Fruit fly (Drosophila melanogaster) whole organism, embryonic: Measurements from ENCODE around the gene CG15528.
A peak's percentile ranks its signal among the peaks of the same experiment; 100 is the strongest.

Experiments used
- Blimp-1 ChIP-seq: fragments of 200-800 bp; sonication (Bioruptor generic); optimal IDR thresholded peaks from 3 replicates; lab custom pipeline; 2018; ENCODE audit warnings: missing biosample characterization, missing genetic modification characterization, mild to moderate bottlenecking, moderate library complexity, missing genetic modification reagents
- CG10654 ChIP-seq: fragments of 200-800 bp; sonication (Bioruptor generic); optimal IDR thresholded peaks from 2 replicates; lab custom pipeline; 2016; ENCODE audit warnings: missing biosample characterization, missing genetic modification characterization
- CG11085 ChIP-seq: fragments of 200-800 bp; sonication (Bioruptor generic); IDR thresholded peaks from 2 replicates; pipeline ENCODE4 v1.3.6; 2022; ENCODE audit warnings: missing biosample characterization, missing genetic modification characterization
- CG11093 ChIP-seq: fragments of 200-800 bp; sonication (Bioruptor generic); IDR thresholded peaks from 3 replicates; pipeline ENCODE4 v1.3.6; 2022; ENCODE audit warnings: missing biosample characterization, missing genetic modification characterization
- CG11723 ChIP-seq: fragments of 200-800 bp; sonication (Bioruptor generic); optimal IDR thresholded peaks from 2 replicates; lab custom pipeline; 2017; ENCODE audit warnings: missing biosample characterization, mild to moderate bottlenecking, missing genetic modification characterization
- CG12071 ChIP-seq: fragments of 200-800 bp; sonication (Bioruptor generic); optimal IDR thresholded peaks from 3 replicates; lab custom pipeline; 2018; ENCODE audit warnings: missing biosample characterization, mild to moderate bottlenecking, missing genetic modification characterization
- CG14965 ChIP-seq: fragments of 200-800 bp; sonication (Bioruptor generic); optimal IDR thresholded peaks from 2 replicates; lab custom pipeline; 2016; ENCODE audit warnings: missing biosample characterization, missing genetic modification characterization, borderline replicate concordance
- CG17385 ChIP-seq: fragments of 200-800 bp; sonication (Bioruptor generic); optimal IDR thresholded peaks from 3 replicates; lab custom pipeline; 2018; ENCODE audit warnings: missing biosample characterization, mild to moderate bottlenecking, missing genetic modification characterization
- CG2129 ChIP-seq: fragments of 200-800 bp; sonication (Bioruptor generic); IDR thresholded peaks from 2 replicates; pipeline ENCODE4 v1.3.6; 2022; ENCODE audit warnings: missing biosample characterization, missing genetic modification characterization; ENCODE audit not compliant: partially characterized antibody
- CG2889 ChIP-seq: fragments of 200-800 bp; sonication (Bioruptor generic); IDR thresholded peaks from 3 replicates; pipeline ENCODE4 v1.3.6; 2022; ENCODE audit warnings: missing biosample characterization, missing genetic modification characterization
- CG31388 ChIP-seq: fragments of 200-800 bp; sonication (Bioruptor generic); optimal IDR thresholded peaks from 2 replicates; lab custom pipeline; 2016; ENCODE audit warnings: missing biosample characterization, missing genetic modification characterization
- CG31441 ChIP-seq: fragments of 200-800 bp; sonication (Bioruptor generic); IDR thresholded peaks from 2 replicates; pipeline ENCODE4 v1.3.6; 2022; ENCODE audit warnings: missing biosample characterization, missing genetic modification characterization
- CG3163 ChIP-seq: fragments of 200-800 bp; sonication (Bioruptor generic); optimal IDR thresholded peaks from 3 replicates; lab custom pipeline; 2016; ENCODE audit warnings: missing biosample characterization, missing genetic modification characterization
- CG33213 ChIP-seq: fragments of 200-800 bp; sonication (Bioruptor generic); optimal IDR thresholded peaks from 3 replicates; lab custom pipeline; 2016; ENCODE audit warnings: missing biosample characterization, missing genetic modification characterization
- CG42726 ChIP-seq: fragments of 200-800 bp; sonication (Bioruptor generic); IDR thresholded peaks from 2 replicates; pipeline ENCODE4 v1.3.6; 2022; ENCODE audit warnings: missing biosample characterization, missing genetic modification characterization; ENCODE audit not compliant: partially characterized antibody
- CG4730 ChIP-seq: fragments of 200-800 bp; sonication (Bioruptor generic); IDR thresholded peaks from 2 replicates; pipeline ENCODE4 v1.3.6; 2022; ENCODE audit warnings: missing biosample characterization, missing genetic modification characterization
- CG6254 ChIP-seq: fragments of 200-800 bp; sonication (Bioruptor generic); optimal IDR thresholded peaks from 3 replicates; lab custom pipeline; 2017; ENCODE audit warnings: mild to moderate bottlenecking, missing biosample characterization, missing genetic modification reagents, missing genetic modification characterization
- CG8765 ChIP-seq: fragments of 200-800 bp; sonication (Bioruptor generic); IDR thresholded peaks from 2 replicates; pipeline ENCODE4 v1.3.6; 2022; ENCODE audit warnings: missing biosample characterization, missing genetic modification characterization
- Chrac-16 ChIP-seq: fragments of 200-800 bp; sonication (Bioruptor generic); optimal IDR thresholded peaks from 3 replicates; lab custom pipeline; 2016; ENCODE audit warnings: missing biosample characterization, missing genetic modification characterization
- Dek ChIP-seq: fragments of 200-800 bp; sonication (Bioruptor generic); optimal IDR thresholded peaks from 3 replicates; lab custom pipeline; 2019; ENCODE audit warnings: missing biosample characterization, mild to moderate bottlenecking, missing genetic modification characterization, moderate library complexity
- HLH4C ChIP-seq: fragments of 200-800 bp; sonication (Bioruptor generic); IDR thresholded peaks from 3 replicates; pipeline ENCODE4 v1.3.6; 2022; ENCODE audit warnings: missing biosample characterization, missing genetic modification characterization; ENCODE audit not compliant: partially characterized antibody
- Hr51 ChIP-seq, 2 experiments: fragments of 200-800 bp; sonication (Bioruptor generic); optimal IDR thresholded peaks; 2 replicates in 1 of 2; 3 replicates in 1 of 2; lab custom pipeline; 2016 to 2018; ENCODE audit warnings: missing biosample characterization in 2 of 2, missing genetic modification characterization in 2 of 2, mild to moderate bottlenecking in 1 of 2, moderate library complexity in 1 of 2
- Kr ChIP-seq: fragments of 200-800 bp; sonication (Bioruptor generic); optimal IDR thresholded peaks from 2 replicates; lab custom pipeline; 2017; ENCODE audit warnings: missing biosample characterization, mild to moderate bottlenecking, missing genetic modification characterization
- MTF-1 ChIP-seq: fragments of 200-800 bp; sonication (Bioruptor generic); optimal IDR thresholded peaks from 2 replicates; lab custom pipeline; 2018; ENCODE audit warnings: missing biosample characterization, mild to moderate bottlenecking, missing genetic modification characterization, borderline replicate concordance
- Meics ChIP-seq: fragments of 200-800 bp; sonication (Bioruptor generic); optimal IDR thresholded peaks from 2 replicates; lab custom pipeline; 2017; ENCODE audit warnings: missing biosample characterization, mild to moderate bottlenecking, missing genetic modification characterization
- Neu2 ChIP-seq: fragments of 200-800 bp; sonication (Bioruptor generic); optimal IDR thresholded peaks from 3 replicates; lab custom pipeline; 2016; ENCODE audit warnings: missing biosample characterization, missing genetic modification characterization, borderline replicate concordance
- Sry-β ChIP-seq: fragments of 200-800 bp; sonication (Bioruptor generic); optimal IDR thresholded peaks from 2 replicates; lab custom pipeline; 2018; ENCODE audit warnings: missing biosample characterization, mild to moderate bottlenecking, missing genetic modification characterization, moderate library complexity
- Xbp1 ChIP-seq: fragments of 200-800 bp; sonication (Bioruptor generic); optimal IDR thresholded peaks from 3 replicates; lab custom pipeline; 2016; ENCODE audit warnings: missing biosample characterization, mild to moderate bottlenecking, missing genetic modification characterization
- aop ChIP-seq: fragments of 200-800 bp; sonication (Bioruptor generic); IDR thresholded peaks from 2 replicates; pipeline ENCODE4 v1.3.6; 2022; ENCODE audit warnings: missing biosample characterization, missing genetic modification characterization
- ase ChIP-seq: fragments of 200-800 bp; sonication (Bioruptor generic); IDR thresholded peaks from 3 replicates; pipeline ENCODE4 v1.3.6; 2022; ENCODE audit warnings: missing biosample characterization, missing genetic modification characterization
- bsh ChIP-seq, 2 experiments: fragments of 200-800 bp; sonication (Bioruptor generic); optimal IDR thresholded peaks; 2 replicates each; lab custom pipeline; 2017 to 2018; ENCODE audit warnings: mild to moderate bottlenecking in 2 of 2, missing biosample characterization in 2 of 2, missing genetic modification characterization in 2 of 2, moderate library complexity in 1 of 2
- cas ChIP-seq: fragments of 200-800 bp; sonication (Bioruptor generic); IDR thresholded peaks from 2 replicates; pipeline ENCODE4 v1.3.6; 2022; ENCODE audit warnings: missing biosample characterization, missing genetic modification characterization
- chif ChIP-seq, 2 experiments: fragments of 200-800 bp; sonication (Bioruptor generic); optimal IDR thresholded peaks; 3 replicates each; lab custom pipeline; 2016; ENCODE audit warnings: missing biosample characterization in 2 of 2, missing genetic modification characterization in 2 of 2
- disco-r ChIP-seq: fragments of 200-800 bp; sonication (Bioruptor generic); optimal IDR thresholded peaks from 2 replicates; lab custom pipeline; 2016; ENCODE audit warnings: missing biosample characterization, missing genetic modification characterization
- ems ChIP-seq: fragments of 200-800 bp; sonication (Bioruptor generic); optimal IDR thresholded peaks from 3 replicates; lab custom pipeline; 2016; ENCODE audit warnings: missing biosample characterization, missing genetic modification characterization
- esg ChIP-seq: fragments of 200-800 bp; sonication (Bioruptor generic); conservative IDR thresholded peaks from 2 replicates; pipeline ENCODE4 v1.3.6; 2022; ENCODE audit warnings: missing biosample characterization, missing genetic modification characterization
- fd102C ChIP-seq: fragments of 200-800 bp; sonication (Bioruptor generic); optimal IDR thresholded peaks from 2 replicates; lab custom pipeline; 2018; ENCODE audit warnings: missing biosample characterization, mild to moderate bottlenecking, missing genetic modification characterization, moderate library complexity
- gem ChIP-seq: fragments of 200-800 bp; sonication (Bioruptor generic); optimal IDR thresholded peaks from 2 replicates; lab custom pipeline; 2019; ENCODE audit warnings: missing biosample characterization, mild to moderate bottlenecking, missing genetic modification characterization, moderate library complexity
- ham ChIP-seq: fragments of 200-800 bp; sonication (Bioruptor generic); IDR thresholded peaks from 2 replicates; pipeline ENCODE4 v1.3.6; 2022; ENCODE audit warnings: missing biosample characterization, missing genetic modification characterization
- kay ChIP-seq: fragments of 200-800 bp; sonication (Bioruptor generic); optimal IDR thresholded peaks from 2 replicates; lab custom pipeline; 2016; ENCODE audit warnings: missing biosample characterization, missing genetic modification characterization
- nom ChIP-seq: fragments of 200-800 bp; sonication (Bioruptor generic); optimal IDR thresholded peaks from 2 replicates; lab custom pipeline; 2017; ENCODE audit warnings: missing biosample characterization, missing genetic modification characterization, mild to moderate bottlenecking, moderate library complexity, missing genetic modification reagents
- oc ChIP-seq: fragments of 200-800 bp; sonication (Bioruptor generic); optimal IDR thresholded peaks from 2 replicates; lab custom pipeline; 2018; ENCODE audit warnings: missing biosample characterization, mild to moderate bottlenecking, missing genetic modification characterization, moderate library complexity
- onecut ChIP-seq: fragments of 200-800 bp; sonication (Bioruptor generic); IDR thresholded peaks from 2 replicates; pipeline ENCODE4 v1.3.6; 2022; ENCODE audit warnings: missing biosample characterization, missing genetic modification characterization
- sc ChIP-seq, 3 experiments: fragments of >200 bp in 2 of 3; fragments of 200-800 bp in 1 of 3; sonication (Bioruptor generic) in 1 of 3; optimal IDR thresholded peaks; 2 replicates in 2 of 3; 3 replicates in 1 of 3; lab custom pipeline; 2017; ENCODE audit warnings: mild to moderate bottlenecking in 1 of 3, missing biosample characterization in 1 of 3, missing genetic modification characterization in 1 of 3, missing genetic modification reagents in 1 of 3
- sd ChIP-seq: fragments of 200-800 bp; sonication (Bioruptor generic); optimal IDR thresholded peaks from 3 replicates; lab custom pipeline; 2018; ENCODE audit warnings: missing biosample characterization, mild to moderate bottlenecking, missing genetic modification characterization, moderate library complexity
- sug ChIP-seq: fragments of 200-800 bp; optimal IDR thresholded peaks from 2 replicates; lab custom pipeline; 2019; ENCODE audit warnings: missing biosample characterization, mild to moderate bottlenecking, missing genetic modification characterization, moderate library complexity
- vvl ChIP-seq: fragments of 200-800 bp; sonication (Bioruptor generic); IDR thresholded peaks from 2 replicates; pipeline ENCODE4 v1.3.6; 2022; ENCODE audit warnings: missing biosample characterization, missing genetic modification characterization
- wor ChIP-seq: fragments of 200-800 bp; sonication (Bioruptor generic); IDR thresholded peaks from 2 replicates; pipeline ENCODE4 v1.3.6; 2022; ENCODE audit warnings: missing biosample characterization, missing genetic modification characterization
- zfh1 ChIP-seq: fragments of 200-800 bp; sonication (Bioruptor generic); IDR thresholded peaks from 3 replicates; pipeline ENCODE4 v1.3.6; 2022; ENCODE audit warnings: missing biosample characterization, missing genetic modification characterization

The CG15528 gene

dm6 chr3R:30061154-30061482 is 9.2 kb upstream of the CG15528 start:
- TF ChIP-seq ham (GFP tag; lab: Robert Waterston, UW) (0 out of 2 replicates have a peak, but pooled peaks have one; percentile 43), CG10654 (GFP tag; lab: Kevin White, UChicago) (peak; percentile 90), CG14965 (GFP tag; lab: Kevin White, UChicago) (peak; percentile 49), Chrac-16 (peak; percentile 64), CG4730 (GFP tag; lab: Robert Waterston, UW) (peak; percentile 83), HLH4C (GFP tag; lab: Robert Waterston, UW) (no peak), kay (GFP tag; lab: Kevin White, UChicago) (peak; percentile 32), onecut (GFP tag; lab: Robert Waterston, UW) (peak; percentile 89), zfh1 (GFP tag; lab: Robert Waterston, UW) (peak; percentile 96), CG33213 (peak; percentile 82), gem (tag; lab: Kevin White, UChicago) (peak; percentile 93), Hr51 (GFP tag; optimal IDR thresholded peaks at IDR 0.05; lab: Kevin White, UChicago) (peak; percentile 26 to 83), CG12071 (GFP tag; lab: Kevin White, UChicago) (peak; percentile 89), CG11723 (GFP tag; lab: Kevin White, UChicago) (peak; percentile 83), ems (GFP tag; lab: Kevin White, UChicago) (peak; percentile 89), MTF-1 (GFP tag; lab: Kevin White, UChicago) (peak; percentile 77), vvl (GFP tag; lab: Robert Waterston, UW) (peak; percentile 95), CG2889 (peak; percentile 79; the same call in 2 of the 3 replicates), chif (GFP tag; optimal IDR thresholded peaks at IDR 0.05; lab: Kevin White, UChicago) (peak; percentile 77 to 92), sc (optimal IDR thresholded peaks at IDR 0.05; lab: Kevin White, UChicago) (no peak), sc (GFP tag; optimal IDR thresholded peaks at IDR 0.05; lab: Kevin White, UChicago) (peak; percentile 53), disco-r (GFP tag; lab: Kevin White, UChicago) (peak; percentile 72), Kr (GFP tag; lab: Kevin White, UChicago) (no peak), nom (peak; percentile 78), aop (peak; percentile 73), CG2129 (GFP tag; lab: Robert Waterston, UW) (no peak), sd (tag; lab: Kevin White, UChicago) (no peak), CG17385 (GFP tag; lab: Kevin White, UChicago) (peak; percentile 70), wor (GFP tag; lab: Robert Waterston, UW) (peak; percentile 84), CG3163 (GFP tag; lab: Kevin White, UChicago) (peak; percentile 49), CG42726 (no peak), Neu2 (no peak), ase (GFP tag; lab: Robert Waterston, UW) (peak; percentile 91), esg (peak; percentile 92), Xbp1 (GFP tag; lab: Kevin White, UChicago) (peak; percentile 79), CG11085 (GFP tag; lab: Robert Waterston, UW) (peak; percentile 38; the same call in 1 of the 2 replicates), Meics (GFP tag; lab: Kevin White, UChicago) (peak; percentile 82), CG8765 (GFP tag; lab: Robert Waterston, UW) (no peak; the same call in 1 of the 2 replicates), CG31441 (peak; percentile 82), bsh (GFP tag; optimal IDR thresholded peaks at IDR 0.05; lab: Kevin White, UChicago) (peak; percentile 34 to 85), Blimp-1 (GFP tag; lab: Kevin White, UChicago) (peak; percentile 95), cas (GFP tag; lab: Robert Waterston, UW) (peak; percentile 52; the same call in 1 of the 2 replicates), sug (peak; percentile 69), CG6254 (GFP tag; lab: Kevin White, UChicago) (peak; percentile 86), CG31388 (GFP tag; lab: Kevin White, UChicago) (peak; percentile 59), fd102C (no peak), oc (tag; lab: Kevin White, UChicago) (peak; percentile 83), Dek (tag; lab: Kevin White, UChicago) (peak; percentile 80), CG11093 (GFP tag; lab: Robert Waterston, UW) (peak; percentile 82), Sry-β (peak; percentile 59)
